Fruit fly (Drosophila melanogaster) S2 (cell line): ENCODE data around the gene CG3655.

Experiments used
- CG8478 ChIP-seq: fragments of >200 bp; optimal IDR thresholded peaks from 2 replicates; lab custom pipeline; 2018
- CTCF ChIP-seq, 2 experiments: fragments of >200 bp; optimal IDR thresholded peaks; 2 replicates each; lab custom pipeline; 2018

- TF ChIP-seq CG8478 (no peak), CTCF (optimal IDR thresholded peaks at IDR 0.05; lab: Kevin White, UChicago) (no peak)
These were observed 38.9 kb upstream of the CG3655 start for dm6 chrX:1173564-1173963.
